Worm (Caenorhabditis elegans): ENCODE results near the gene srh-59.
"Not testable (repeated sequence)": the region's sequence is repeated elsewhere in the genome, so short reads cannot be mapped to it uniquely, and the experiment has no call there.

The srh-59 gene

ce11 chrII:3567576-3567975 lies 14.3 kb upstream of the srh-59 start (continued):
- peak; percentile 34 for TF ChIP-seq mxl-1 (tag; optimal IDR thresholded peaks at IDR 0.05)
- TF ChIP-seq egl-18 (GFP tag; IDR thresholded peaks at IDR 0.05), result 0 out of 2 replicates have a peak, but pooled peaks have one; percentile 39
- peak; percentile 53 to 72 for TF ChIP-seq rec-8 (tag; optimal IDR thresholded peaks at IDR 0.05)
- peak; percentile 80 for TF ChIP-seq snpc-1.1 (tag; optimal IDR thresholded peaks at IDR 0.05; ENCODE audit: insufficient read depth)
- TF ChIP-seq tlf-1 (GFP tag; optimal IDR thresholded peaks at IDR 0.05), result peak; percentile 29
- TF ChIP-seq dox-1 (GFP tag; IDR thresholded peaks at IDR 0.05), result peak; percentile 69
- TF ChIP-seq snpc-1.3 (tag; optimal IDR thresholded peaks at IDR 0.05; ENCODE audit: insufficient read depth), result peak; percentile 47
- peak; percentile 91 for TF ChIP-seq B0261.1 (tag; optimal IDR thresholded peaks at IDR 0.05)
- peak; percentile 41 for TF ChIP-seq ceh-100 (GFP tag; IDR thresholded peaks at IDR 0.05)
- TF ChIP-seq xnd-1 (tag; optimal IDR thresholded peaks at IDR 0.05), result peak; percentile 44
- TF ChIP-seq sptf-2 (GFP tag; optimal IDR thresholded peaks at IDR 0.05), result peak; percentile 41
- TF ChIP-seq athp-1 (tag; optimal IDR thresholded peaks at IDR 0.05), result peak; percentile 81
- peak; percentile 46; the same call in 1 of the 2 replicates for TF ChIP-seq egrh-3 (GFP tag; IDR thresholded peaks at IDR 0.05)
- TF ChIP-seq Y95B8A.8 (GFP tag; IDR thresholded peaks at IDR 0.05), result 0 out of 2 replicates have a peak, but pooled peaks have one; percentile 38
- peak; percentile 57 for TF ChIP-seq chd-7 (tag; optimal IDR thresholded peaks at IDR 0.05)
- TF ChIP-seq nfya-2 (GFP tag; IDR thresholded peaks at IDR 0.05), result 0 out of 2 replicates have a peak, but pooled peaks have one; percentile 59
- TF ChIP-seq fkh-3 (tag; optimal IDR thresholded peaks at IDR 0.05), result peak; percentile 18
- TF ChIP-seq tbx-9 (tag; optimal IDR thresholded peaks at IDR 0.05; ENCODE audit: borderline replicate concordance), result peak; percentile 30
- TF ChIP-seq F37B4.10 (GFP tag; IDR thresholded peaks at IDR 0.05), result 0 out of 2 replicates have a peak, but pooled peaks have one; percentile 25
- TF ChIP-seq ets-4 (GFP tag; optimal IDR thresholded peaks at IDR 0.05), result peak; percentile 22
- peak; percentile 65 for TF ChIP-seq T07F8.4 (tag; optimal IDR thresholded peaks at IDR 0.05)
- peak; percentile 73; the same call in 1 of the 2 replicates for TF ChIP-seq ekl-4 (GFP tag; IDR thresholded peaks at IDR 0.05)
- TF ChIP-seq snpc-3.4 (tag; optimal IDR thresholded peaks at IDR 0.05), result peak; percentile 83
- TF ChIP-seq ama-1 (optimal IDR thresholded peaks at IDR 0.05); snpc-4 (GFP tag; optimal IDR thresholded peaks at IDR 0.05): not testable (repeated sequence)
- TF ChIP-seq ama-1 (GFP tag; optimal IDR thresholded peaks at IDR 0.05), result peak; percentile 69
- peak; percentile 83 for TF ChIP-seq die-1 (tag; optimal IDR thresholded peaks at IDR 0.05)
- TF ChIP-seq attf-5 (GFP tag; optimal IDR thresholded peaks at IDR 0.05), result peak; percentile 46
- TF ChIP-seq hmg-20 (GFP tag; IDR thresholded peaks at IDR 0.05), result 0 out of 2 replicates have a peak, but pooled peaks have one; percentile 66
- peak; percentile 68 for TF ChIP-seq ztf-26 (tag; optimal IDR thresholded peaks at IDR 0.05)
- 0 out of 2 replicates have a peak, but pooled peaks have one; percentile 62 for TF ChIP-seq egl-44 (GFP tag; IDR thresholded peaks at IDR 0.05)
- peak; percentile 46 for TF ChIP-seq repo-1 (tag; optimal IDR thresholded peaks at IDR 0.05)
- peak; percentile 86 for TF ChIP-seq nfyb-1 (GFP tag; IDR thresholded peaks at IDR 0.05)
- peak; percentile 56 for TF ChIP-seq F33H1.4 (GFP tag; IDR thresholded peaks at IDR 0.05)
- peak in 2 of 4 experiments; percentile 61 to 85 for TF ChIP-seq snpc-4 (tag; optimal IDR thresholded peaks at IDR 0.05)
- TF ChIP-seq mes-4 (tag; optimal IDR thresholded peaks at IDR 0.05), result peak; percentile 70
- peak; percentile 65; the same call in 1 of the 2 replicates for TF ChIP-seq ztf-28 (GFP tag; IDR thresholded peaks at IDR 0.05)
- peak; percentile 76 for TF ChIP-seq ceh-79 (tag; optimal IDR thresholded peaks at IDR 0.05)
- TF ChIP-seq Y53G8AR.9 (GFP tag; conservative IDR thresholded peaks at IDR 0.05), result peak; percentile 72
- TF ChIP-seq B0336.3 (GFP tag; IDR thresholded peaks at IDR 0.05), result peak; percentile 77
- TF ChIP-seq bed-2 (GFP tag; IDR thresholded peaks at IDR 0.05), result peak; percentile 78
- TF ChIP-seq rpc-1 (optimal IDR thresholded peaks at IDR 0.05), result peak; percentile 84
- TF ChIP-seq rpc-1 (tag; optimal IDR thresholded peaks at IDR 0.05), result peak; percentile 86
- peak; percentile 22 for TF ChIP-seq efl-1 (GFP tag; optimal IDR thresholded peaks at IDR 0.05)
- TF ChIP-seq him-1 (tag; optimal IDR thresholded peaks at IDR 0.05), result peak; percentile 92
- 0 out of 2 replicates have a peak, but pooled peaks have one; percentile 18 for TF ChIP-seq nhr-120 (GFP tag; IDR thresholded peaks at IDR 0.05)
- peak; percentile 84 for TF ChIP-seq Y56A3A.18 (GFP tag; IDR thresholded peaks at IDR 0.05)
- peak; percentile 2 for TF ChIP-seq F57C9.4 (tag; optimal IDR thresholded peaks at IDR 0.05)
- TF ChIP-seq mcd-1 (GFP tag; IDR thresholded peaks at IDR 0.05), result peak; percentile 69
